Worm (Caenorhabditis elegans) whole organism, L1 larva: ENCODE results near the gene tbx-7.

ENCODE experiments used
- C04F5.9 ChIP-seq: sonication (generic microtip); optimal IDR thresholded peaks from 2 replicates; lab custom pipeline; 2016; ENCODE audit warnings: missing genetic modification characterization, missing compliant biosample characterization
- aha-1 ChIP-seq: fragments of 150-350 bp; optimal IDR thresholded peaks from 2 replicates; lab custom pipeline; 2014; ENCODE audit warnings: missing biosample characterization, missing genetic modification characterization
- alr-1 ChIP-seq: fragments of 200-800 bp; sonication (Bioruptor generic); optimal IDR thresholded peaks from 2 replicates; lab custom pipeline; 2018; ENCODE audit warnings: borderline replicate concordance, mild to moderate bottlenecking, missing genetic modification characterization, missing compliant biosample characterization
- ama-1 ChIP-seq: fragments of 150-350 bp; optimal IDR thresholded peaks from 2 replicates; lab custom pipeline; 2014
- blmp-1 ChIP-seq: fragments of 150-350 bp; optimal IDR thresholded peaks from 2 replicates; lab custom pipeline; 2014; ENCODE audit warnings: missing biosample characterization, missing genetic modification characterization
- ceh-82 ChIP-seq, 3 experiments: fragments of 150-350 bp in 1 of 3; sonication (generic microtip) in 2 of 3; optimal IDR thresholded peaks; 2 replicates each; lab custom pipeline; 2014 to 2017; ENCODE audit warnings: missing biosample characterization in 3 of 3, missing genetic modification characterization in 3 of 3
- dsc-1 ChIP-seq: sonication (generic microtip); optimal IDR thresholded peaks from 2 replicates; lab custom pipeline; 2016; ENCODE audit warnings: mild to moderate bottlenecking, missing genetic modification characterization, missing compliant biosample characterization
- efl-1 ChIP-seq, 4 experiments: fragments of 150-350 bp; optimal IDR thresholded peaks in 3 of 4; peaks in 1 of 4; 1 replicate in 1 of 4; 2 replicates in 3 of 4; lab custom pipeline; 2014; ENCODE audit warnings: missing biosample characterization in 2 of 4, missing genetic modification characterization in 2 of 4, missing genetic modification reagents in 2 of 4
- egl-27 ChIP-seq, 2 experiments: fragments of 150-350 bp in 1 of 2; sonication (generic microtip); optimal IDR thresholded peaks; 3 replicates each; lab custom pipeline; 2017 to 2018; ENCODE audit warnings: missing biosample characterization in 2 of 2, missing genetic modification characterization in 2 of 2, missing genetic modification reagents in 2 of 2
- elt-2 ChIP-seq: sonication (generic microtip); optimal IDR thresholded peaks from 2 replicates; lab custom pipeline; 2016; ENCODE audit warnings: missing genetic modification characterization, mild to moderate bottlenecking, inconsistent platforms, missing compliant biosample characterization, missing genetic modification reagents
- fkh-4 ChIP-seq: sonication (generic microtip); optimal IDR thresholded peaks from 2 replicates; lab custom pipeline; 2016; ENCODE audit warnings: missing compliant biosample characterization, missing genetic modification characterization, borderline replicate concordance
- fos-1 ChIP-seq: fragments of 150-350 bp; optimal IDR thresholded peaks from 2 replicates; lab custom pipeline; 2014; ENCODE audit warnings: missing biosample characterization, missing genetic modification characterization
- grh-1 ChIP-seq: fragments of 200-800 bp; sonication (Bioruptor generic); IDR thresholded peaks from 2 replicates; pipeline ENCODE4 v1.3.6; 2022; ENCODE audit warnings: missing genetic modification reagents, missing genetic modification characterization, missing compliant biosample characterization
- hlh-17 ChIP-seq: fragments of 200-800 bp; sonication (Bioruptor generic); optimal IDR thresholded peaks from 2 replicates; lab custom pipeline; 2018; ENCODE audit warnings: missing genetic modification characterization, mild to moderate bottlenecking, missing compliant biosample characterization, moderate library complexity, borderline replicate concordance
- hlh-4 ChIP-seq: sonication (generic microtip); optimal IDR thresholded peaks from 2 replicates; lab custom pipeline; 2016; ENCODE audit warnings: mild to moderate bottlenecking, missing genetic modification characterization, missing compliant biosample characterization
- irx-1 ChIP-seq: sonication (generic microtip); optimal IDR thresholded peaks from 2 replicates; lab custom pipeline; 2016; ENCODE audit warnings: missing genetic modification characterization, missing compliant biosample characterization
- jun-1 ChIP-seq: fragments of 150-350 bp; optimal IDR thresholded peaks from 2 replicates; lab custom pipeline; 2014; ENCODE audit warnings: missing biosample characterization, missing genetic modification reagents, missing genetic modification characterization
- lin-13 ChIP-seq: fragments of 150-350 bp; optimal IDR thresholded peaks from 2 replicates; lab custom pipeline; 2014; ENCODE audit warnings: missing biosample characterization, missing genetic modification reagents, missing genetic modification characterization
- lin-14 ChIP-seq: fragments of 200-800 bp; sonication (Bioruptor generic); optimal IDR thresholded peaks from 2 replicates; lab custom pipeline; 2018; ENCODE audit warnings: mild to moderate bottlenecking, missing genetic modification characterization, moderate library complexity, missing compliant biosample characterization
- lin-35 ChIP-seq, 2 experiments: fragments of 150-350 bp; optimal IDR thresholded peaks; 2 replicates each; lab custom pipeline; 2014; ENCODE audit warnings: missing biosample characterization in 2 of 2, missing genetic modification characterization in 2 of 2, missing genetic modification reagents in 2 of 2
- lin-39 ChIP-seq: fragments of 150-350 bp; optimal IDR thresholded peaks from 2 replicates; lab custom pipeline; 2014; ENCODE audit warnings: missing biosample characterization, missing genetic modification reagents, missing genetic modification characterization
- lsy-2 ChIP-seq, 2 experiments: fragments of 150-350 bp; optimal IDR thresholded peaks; 2 replicates each; lab custom pipeline; 2014; ENCODE audit warnings: missing biosample characterization in 2 of 2, missing genetic modification characterization in 2 of 2
- mab-9 ChIP-seq: fragments of 200-800 bp; sonication (Bioruptor generic); IDR thresholded peaks from 2 replicates; pipeline ENCODE4 v1.3.6; 2022; ENCODE audit warnings: missing genetic modification reagents, missing genetic modification characterization, missing compliant biosample characterization
- mef-2 ChIP-seq: fragments of 150-350 bp; optimal IDR thresholded peaks from 2 replicates; lab custom pipeline; 2014; ENCODE audit warnings: missing biosample characterization, missing genetic modification characterization
- mep-1 ChIP-seq: fragments of 150-350 bp; optimal IDR thresholded peaks from 2 replicates; lab custom pipeline; 2014; ENCODE audit warnings: missing biosample characterization, missing genetic modification characterization
- nhr-12 ChIP-seq: sonication (generic microtip); optimal IDR thresholded peaks from 2 replicates; lab custom pipeline; 2017; ENCODE audit warnings: missing biosample characterization, missing genetic modification characterization
- nhr-28 ChIP-seq: fragments of 150-350 bp; optimal IDR thresholded peaks from 2 replicates; lab custom pipeline; 2014; ENCODE audit warnings: missing biosample characterization, missing genetic modification characterization
- nhr-71 ChIP-seq: sonication (generic microtip); optimal IDR thresholded peaks from 2 replicates; lab custom pipeline; 2016; ENCODE audit warnings: mild to moderate bottlenecking, missing genetic modification characterization, moderate library complexity, missing compliant biosample characterization
- nhr-90 ChIP-seq: sonication (generic microtip); optimal IDR thresholded peaks from 2 replicates; lab custom pipeline; 2016; ENCODE audit warnings: mild to moderate bottlenecking, missing genetic modification characterization, missing compliant biosample characterization; ENCODE audit not compliant: poor library complexity
- pax-3 ChIP-seq: fragments of 200-800 bp; sonication (Bioruptor generic); optimal IDR thresholded peaks from 2 replicates; lab custom pipeline; 2018; ENCODE audit warnings: mild to moderate bottlenecking, missing genetic modification characterization, moderate library complexity, missing compliant biosample characterization
- pqm-1 ChIP-seq: sonication (generic microtip); optimal IDR thresholded peaks from 3 replicates; lab custom pipeline; 2017; ENCODE audit warnings: missing biosample characterization, missing genetic modification characterization
- rnt-1 ChIP-seq: sonication (generic microtip); optimal IDR thresholded peaks from 2 replicates; lab custom pipeline; 2016; ENCODE audit warnings: mild to moderate bottlenecking, missing genetic modification characterization, moderate library complexity, missing compliant biosample characterization
- skn-1 ChIP-seq: fragments of 150-350 bp; optimal IDR thresholded peaks from 2 replicates; lab custom pipeline; 2014; ENCODE audit warnings: missing biosample characterization, missing genetic modification characterization
- snpc-4 ChIP-seq: fragments of 150-350 bp; optimal IDR thresholded peaks from 2 replicates; lab custom pipeline; 2014; ENCODE audit warnings: missing biosample characterization, missing genetic modification characterization
- snu-23 ChIP-seq: sonication (generic microtip); optimal IDR thresholded peaks from 2 replicates; lab custom pipeline; 2016; ENCODE audit warnings: missing genetic modification characterization, missing compliant biosample characterization
- sptf-1 ChIP-seq: fragments of 150-350 bp; optimal IDR thresholded peaks from 2 replicates; lab custom pipeline; 2014; ENCODE audit warnings: missing biosample characterization, missing genetic modification characterization
- swsn-7 ChIP-seq: sonication (generic microtip); optimal IDR thresholded peaks from 2 replicates; lab custom pipeline; 2016; ENCODE audit warnings: missing genetic modification characterization, missing compliant biosample characterization
- tbx-2 ChIP-seq: sonication (generic microtip); optimal IDR thresholded peaks from 2 replicates; lab custom pipeline; 2016; ENCODE audit warnings: missing genetic modification characterization, missing compliant biosample characterization
- tlp-1 ChIP-seq: fragments of 150-350 bp; optimal IDR thresholded peaks from 2 replicates; lab custom pipeline; 2014; ENCODE audit warnings: missing biosample characterization, missing genetic modification characterization
- unc-98 ChIP-seq: fragments of 200-800 bp; sonication (Bioruptor generic); IDR thresholded peaks from 2 replicates; pipeline ENCODE4 v1.3.6; 2022; ENCODE audit warnings: missing genetic modification characterization, missing compliant biosample characterization
- xbp-1 ChIP-seq: sonication (generic microtip); optimal IDR thresholded peaks from 2 replicates; lab custom pipeline; 2016; ENCODE audit warnings: missing genetic modification characterization, missing compliant biosample characterization
- zag-1 ChIP-seq: fragments of 150-350 bp; optimal IDR thresholded peaks from 2 replicates; lab custom pipeline; 2014; ENCODE audit warnings: missing biosample characterization, missing genetic modification characterization
- zip-4 ChIP-seq: fragments of 200-800 bp; sonication (Bioruptor generic); optimal IDR thresholded peaks from 2 replicates; lab custom pipeline; 2018; ENCODE audit warnings: mild to moderate bottlenecking, missing genetic modification characterization, moderate library complexity, missing compliant biosample characterization
- ztf-11 ChIP-seq, 2 experiments: sonication (generic microtip); optimal IDR thresholded peaks; 2 replicates each; lab custom pipeline; 2016 to 2017; ENCODE audit warnings: missing genetic modification characterization in 2 of 2, missing biosample characterization in 1 of 2, missing compliant biosample characterization in 1 of 2

The tbx-7 gene

DNA sequence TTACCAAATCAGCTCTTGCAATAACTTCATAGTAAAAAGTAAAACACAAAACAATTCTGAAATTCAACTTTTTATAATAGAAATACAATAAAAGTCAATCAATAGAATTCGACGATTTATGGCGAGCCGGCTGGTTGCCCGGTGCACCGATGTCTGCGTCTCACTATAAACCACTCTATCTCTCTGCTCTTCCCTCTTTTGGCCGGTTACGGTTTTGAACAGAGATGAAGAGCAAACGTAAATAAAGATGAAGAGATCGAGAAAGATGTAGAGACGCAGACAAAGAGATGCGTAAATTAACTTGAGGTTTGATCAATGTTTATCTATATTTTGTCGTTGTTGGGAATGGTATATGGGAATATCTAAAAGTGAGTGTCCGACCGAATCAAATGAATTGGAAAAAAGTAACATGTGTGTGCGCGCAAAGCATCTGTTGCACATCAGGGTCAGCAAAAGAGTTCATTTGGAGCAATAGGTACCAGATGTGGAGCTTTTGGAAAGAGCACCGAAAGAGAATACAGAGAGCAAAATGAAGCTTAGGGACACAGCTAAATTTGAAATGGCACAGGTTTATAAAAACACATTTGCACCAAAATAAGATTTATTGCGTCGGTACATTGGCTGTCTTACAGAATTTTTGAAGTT, 47.9 kb downstream of the tbx-7 start:
- TF ChIP-seq pax-3 (tag; lab: Kevin White, UChicago) (no peak), ceh-82 (tag; optimal IDR thresholded peaks at IDR 0.05; lab: Kevin White, UChicago) (no peak), pqm-1 (tag; lab: Kevin White, UChicago) (no peak), mab-9 (GFP tag; lab: Robert Waterston, UW) (no peak), swsn-7 (tag; lab: Kevin White, UChicago) (no peak), unc-98 (no peak), lin-39 (tag; lab: Kevin White, UChicago) (no peak), ama-1 (lab: Kevin White, UChicago) (no peak), lin-35 (GFP tag; optimal IDR thresholded peaks at IDR 0.05; lab: Kevin White, UChicago) (no peak), grh-1 (no peak), lin-14 (GFP tag; lab: Kevin White, UChicago) (peak; percentile 12), ztf-11 (tag; optimal IDR thresholded peaks at IDR 0.05; lab: Kevin White, UChicago) (no peak), mep-1 (tag; lab: Kevin White, UChicago) (no peak), nhr-12 (tag; lab: Kevin White, UChicago) (no peak), jun-1 (tag; lab: Kevin White, UChicago) (no peak), irx-1 (no peak), snu-23 (GFP tag; lab: Kevin White, UChicago) (no peak), fkh-4 (peak; percentile 92), lsy-2 (tag; optimal IDR thresholded peaks at IDR 0.05; lab: Kevin White, UChicago) (no peak), nhr-71 (tag; lab: Kevin White, UChicago) (peak; percentile 11), egl-27 (tag; optimal IDR thresholded peaks at IDR 0.05; lab: Kevin White, UChicago) (no peak), lin-13 (GFP tag; lab: Kevin White, UChicago) (no peak), efl-1 (optimal IDR thresholded peaks at IDR 0.05; lab: Kevin White, UChicago) (no peak), efl-1 (GFP tag; optimal IDR thresholded peaks at IDR 0.05 in 1 of 2; lab: Kevin White, UChicago) (peak in 1 of 2 experiments; percentile 41), snpc-4 (tag; lab: Kevin White, UChicago) (no peak), blmp-1 (no peak), xbp-1 (no peak), C04F5.9 (tag; lab: Kevin White, UChicago) (no peak), skn-1 (tag; lab: Kevin White, UChicago) (no peak), tbx-2 (tag; lab: Kevin White, UChicago) (no peak), dsc-1 (tag; lab: Kevin White, UChicago) (peak; percentile 99)

DNA sequence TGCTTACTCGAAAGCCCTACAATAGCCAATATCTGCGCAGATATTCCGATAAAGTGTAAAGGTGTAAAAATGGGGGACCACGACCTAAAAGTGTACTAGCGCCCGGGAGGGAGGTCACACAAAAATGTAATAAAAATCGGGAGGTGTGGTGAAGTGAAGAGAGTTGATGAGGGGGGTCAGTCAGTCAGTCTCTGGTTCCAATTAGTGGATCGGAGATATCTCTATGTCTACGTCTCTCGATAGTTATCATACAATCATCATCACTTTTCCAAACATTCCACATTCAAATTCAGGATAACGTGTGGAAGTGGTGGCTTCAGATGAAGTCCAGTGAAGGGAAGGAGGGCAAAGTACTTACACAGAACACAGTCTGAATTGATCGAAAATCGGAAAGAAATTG, 52.3 kb downstream of the tbx-7 start:
- no peak for TF ChIP-seq zip-4 (GFP tag; lab: Kevin White, UChicago)
- peak; percentile 12 for TF ChIP-seq lin-14 (GFP tag; lab: Kevin White, UChicago)
- no peak for TF ChIP-seq aha-1
- TF ChIP-seq fkh-4, result peak; percentile 84
- no peak for TF ChIP-seq lin-35 (GFP tag; optimal IDR thresholded peaks at IDR 0.05; lab: Kevin White, UChicago)
- TF ChIP-seq dsc-1 (tag; lab: Kevin White, UChicago), result peak; percentile 87

DNA sequence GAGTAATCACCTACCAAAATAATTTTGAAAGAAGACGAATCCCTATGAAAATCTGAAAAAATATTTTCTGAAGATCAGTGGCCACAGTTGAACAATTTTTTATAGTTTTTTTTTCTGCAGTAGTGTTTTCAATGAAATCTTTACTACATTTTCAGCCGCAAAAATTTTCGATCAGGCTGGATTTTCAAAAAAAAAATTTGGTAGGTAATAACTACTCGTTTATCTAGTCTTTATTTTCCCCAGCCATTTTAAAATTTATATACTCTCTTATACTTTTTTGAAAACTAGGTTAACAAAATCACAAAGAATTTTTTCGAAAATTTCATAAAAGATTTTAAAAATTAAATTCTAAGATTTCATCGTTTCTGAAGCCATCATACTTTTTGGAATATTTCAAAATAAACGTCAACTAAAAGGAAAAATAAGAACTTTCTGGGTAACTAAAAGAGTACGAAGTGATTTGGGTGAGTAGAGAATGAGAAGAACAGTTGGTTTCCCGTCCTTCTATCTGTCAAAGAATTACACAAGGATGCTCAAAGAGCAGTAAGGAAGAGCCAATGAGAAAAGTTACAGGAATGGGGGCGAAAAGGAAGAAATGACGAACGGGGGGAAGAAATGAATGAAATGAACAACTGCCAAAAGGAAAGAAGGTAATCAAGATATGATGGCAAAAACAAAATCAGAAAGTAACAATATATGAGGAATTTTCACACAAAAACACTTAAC, 53.2 kb downstream of the tbx-7 start, which contains the start of gene mlp-1:
Gene mlp-1 (minus strand): TSS at position 51 of the 726 bp plus-strand sequence.
- TF ChIP-seq nhr-28, result no peak
- TF ChIP-seq ceh-82 (tag; optimal IDR thresholded peaks at IDR 0.05; lab: Kevin White, UChicago), result no peak
- TF ChIP-seq nhr-71 (tag; lab: Kevin White, UChicago), result no peak
- no peak for TF ChIP-seq nhr-90 (tag; lab: Kevin White, UChicago)
- TF ChIP-seq elt-2 (tag; lab: Kevin White, UChicago), result no peak
- no peak for TF ChIP-seq zip-4 (GFP tag; lab: Kevin White, UChicago)
- no peak for TF ChIP-seq alr-1 (tag; lab: Kevin White, UChicago)
- TF ChIP-seq rnt-1 (tag; lab: Kevin White, UChicago), result no peak
- no peak for TF ChIP-seq lin-13 (GFP tag; lab: Kevin White, UChicago)
- no peak for TF ChIP-seq hlh-17 (GFP tag; lab: Kevin White, UChicago)
- no peak for TF ChIP-seq zag-1 (tag; lab: Kevin White, UChicago)
- TF ChIP-seq irx-1, result no peak
- no peak for TF ChIP-seq mab-9 (GFP tag; lab: Robert Waterston, UW)
- no peak for TF ChIP-seq egl-27 (tag; optimal IDR thresholded peaks at IDR 0.05; lab: Kevin White, UChicago)
- TF ChIP-seq efl-1 (optimal IDR thresholded peaks at IDR 0.05; lab: Kevin White, UChicago), result no peak
- TF ChIP-seq efl-1 (GFP tag; optimal IDR thresholded peaks at IDR 0.05 in 1 of 2; lab: Kevin White, UChicago), result no peak
- no peak for TF ChIP-seq hlh-4 (tag; lab: Kevin White, UChicago)
- no peak for TF ChIP-seq tlp-1
- TF ChIP-seq mef-2 (tag; lab: Kevin White, UChicago), result no peak
- TF ChIP-seq fos-1 (tag; lab: Kevin White, UChicago), result no peak
- TF ChIP-seq sptf-1, result no peak
- TF ChIP-seq, all 84 proteins: peak for 0
